Worm (Caenorhabditis elegans) whole organism, L1 larva: ENCODE data around the gene W07E11.1.
"Not testable (repeated sequence)": the region's sequence is repeated elsewhere in the genome, so short reads cannot be mapped to it uniquely, and the experiment has no call there.

Experiments
- ama-1 ChIP-seq: fragments of 150-350 bp; optimal IDR thresholded peaks from 2 replicates; lab custom pipeline; 2014
- ceh-88 ChIP-seq: fragments of 200-800 bp; sonication (Bioruptor generic); IDR thresholded peaks from 2 replicates; pipeline ENCODE4 v1.3.6; 2022; ENCODE audit warnings: missing genetic modification characterization, missing compliant biosample characterization
- fkh-4 ChIP-seq: sonication (generic microtip); optimal IDR thresholded peaks from 2 replicates; lab custom pipeline; 2016; ENCODE audit warnings: missing compliant biosample characterization, missing genetic modification characterization, borderline replicate concordance
- fos-1 ChIP-seq: fragments of 150-350 bp; optimal IDR thresholded peaks from 2 replicates; lab custom pipeline; 2014; ENCODE audit warnings: missing biosample characterization, missing genetic modification characterization
- hlh-17 ChIP-seq: fragments of 200-800 bp; sonication (Bioruptor generic); optimal IDR thresholded peaks from 2 replicates; lab custom pipeline; 2018; ENCODE audit warnings: missing genetic modification characterization, mild to moderate bottlenecking, missing compliant biosample characterization, moderate library complexity, borderline replicate concordance
- hlh-4 ChIP-seq: sonication (generic microtip); optimal IDR thresholded peaks from 2 replicates; lab custom pipeline; 2016; ENCODE audit warnings: mild to moderate bottlenecking, missing genetic modification characterization, missing compliant biosample characterization
- isw-1 ChIP-seq: fragments of 200-800 bp; sonication (Bioruptor generic); IDR thresholded peaks from 2 replicates; pipeline ENCODE4 v1.3.6; 2022; ENCODE audit warnings: missing genetic modification characterization, missing compliant biosample characterization
- nhr-237 ChIP-seq: fragments of 150-350 bp; optimal IDR thresholded peaks from 2 replicates; lab custom pipeline; 2014; ENCODE audit warnings: missing biosample characterization, missing genetic modification characterization
- unc-98 ChIP-seq: fragments of 200-800 bp; sonication (Bioruptor generic); IDR thresholded peaks from 2 replicates; pipeline ENCODE4 v1.3.6; 2022; ENCODE audit warnings: missing genetic modification characterization, missing compliant biosample characterization

- peak; percentile 29 for TF ChIP-seq fos-1 (tag; lab: Kevin White, UChicago)
- not testable (repeated sequence) for TF ChIP-seq ama-1 (lab: Kevin White, UChicago); fkh-4 (tag; lab: Kevin White, UChicago); isw-1; nhr-237; ceh-88 (GFP tag; lab: Robert Waterston, UW); unc-98; hlh-17; hlh-4 (tag; lab: Kevin White, UChicago)
Observed at ce11 chrX:10132546-10133032, 48.2 kb downstream of the W07E11.1 start.
